Worm (Caenorhabditis elegans): Measurements from ENCODE around the gene skih-2.

DNA sequence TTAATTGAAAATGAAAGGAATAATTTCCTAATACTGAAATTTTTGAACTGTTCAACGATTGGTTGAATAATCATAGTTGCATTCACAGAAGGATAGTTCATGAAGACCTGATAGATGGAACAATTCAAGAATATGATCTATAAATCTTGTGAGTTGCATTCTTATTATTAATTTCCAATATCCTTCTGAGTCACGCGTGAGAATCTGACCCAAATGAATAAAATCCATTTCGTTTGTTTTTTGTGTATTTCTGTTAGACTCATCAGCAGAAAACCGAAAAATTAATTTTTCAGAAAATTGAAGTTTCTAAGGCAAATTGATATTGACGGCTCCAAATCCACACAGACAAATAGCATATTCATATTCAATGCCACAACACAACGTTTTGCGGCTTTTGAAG, 47.2 kb upstream of the skih-2 start, which contains the start of gene fbxb-79:
- TF ChIP-seq ZK546.5 (tag; optimal IDR thresholded peaks at IDR 0.05) (no peak), sea-2 (GFP tag; optimal IDR thresholded peaks at IDR 0.05) (no peak), fkh-10 (GFP tag; optimal IDR thresholded peaks at IDR 0.05) (no peak), pha-4 (tag; optimal IDR thresholded peaks at IDR 0.05) (no peak), lin-15B (tag; optimal IDR thresholded peaks at IDR 0.05) (no peak), hmg-11 (tag; optimal IDR thresholded peaks at IDR 0.05) (no peak), ztf-4 (tag; optimal IDR thresholded peaks at IDR 0.05) (no peak), ceh-28 (tag; optimal IDR thresholded peaks at IDR 0.05) (no peak), jun-1 (tag; optimal IDR thresholded peaks at IDR 0.05) (no peak), egl-27 (tag; optimal IDR thresholded peaks at IDR 0.05) (no peak), nhr-237 (tag; optimal IDR thresholded peaks at IDR 0.05) (no peak)
